Worm (Caenorhabditis elegans): ENCODE data around the gene Y41C4A.9.

The Y41C4A.9 gene

DNA sequence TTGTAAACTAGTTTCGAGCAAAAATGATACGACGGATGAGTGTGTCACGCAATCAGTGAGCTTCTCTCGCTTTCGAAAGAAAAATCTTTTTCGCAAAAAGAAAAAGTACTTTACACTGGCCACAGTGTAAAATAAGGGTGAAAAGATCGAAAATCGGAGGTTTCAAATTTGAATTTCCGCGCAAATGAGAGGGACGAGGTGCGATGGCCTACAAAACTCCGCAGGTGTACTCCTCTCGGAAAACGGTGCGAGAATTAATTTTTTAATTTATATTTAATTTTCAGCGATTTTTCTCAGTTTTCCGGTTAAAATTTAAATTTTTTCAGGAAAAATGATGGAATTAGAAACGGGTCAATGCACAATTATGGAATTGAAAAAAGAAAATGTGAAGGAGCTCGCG, 28.3 kb upstream of the Y41C4A.9 start, which contains the start of gene mrt-2 (continued):
- TF ChIP-seq nhr-90 (tag; optimal IDR thresholded peaks at IDR 0.05) (no peak), tlf-1 (GFP tag; optimal IDR thresholded peaks at IDR 0.05) (no peak), Y79H2A.3 (GFP tag; conservative IDR thresholded peaks at IDR 0.05) (no peak), ztf-6 (GFP tag; IDR thresholded peaks at IDR 0.05) (no peak), cebp-1 (GFP tag; IDR thresholded peaks at IDR 0.05) (no peak), cebp-1 (tag; optimal IDR thresholded peaks at IDR 0.05) (peak; percentile 52), dpff-1 (tag; optimal IDR thresholded peaks at IDR 0.05) (no peak), xnd-1 (tag; optimal IDR thresholded peaks at IDR 0.05) (no peak), attf-3 (GFP tag; conservative IDR thresholded peaks at IDR 0.05) (no peak), ccch-3 (GFP tag; optimal IDR thresholded peaks at IDR 0.05) (no peak), lsl-1 (GFP tag; optimal IDR thresholded peaks at IDR 0.05) (peak; percentile 12), F37B4.10 (GFP tag; IDR thresholded peaks at IDR 0.05) (no peak), lir-1 (GFP tag; conservative IDR thresholded peaks at IDR 0.05) (peak; percentile 74), attf-5 (GFP tag; optimal IDR thresholded peaks at IDR 0.05) (peak; percentile 16), attf-6 (GFP tag; IDR thresholded peaks at IDR 0.05) (no peak)

DNA sequence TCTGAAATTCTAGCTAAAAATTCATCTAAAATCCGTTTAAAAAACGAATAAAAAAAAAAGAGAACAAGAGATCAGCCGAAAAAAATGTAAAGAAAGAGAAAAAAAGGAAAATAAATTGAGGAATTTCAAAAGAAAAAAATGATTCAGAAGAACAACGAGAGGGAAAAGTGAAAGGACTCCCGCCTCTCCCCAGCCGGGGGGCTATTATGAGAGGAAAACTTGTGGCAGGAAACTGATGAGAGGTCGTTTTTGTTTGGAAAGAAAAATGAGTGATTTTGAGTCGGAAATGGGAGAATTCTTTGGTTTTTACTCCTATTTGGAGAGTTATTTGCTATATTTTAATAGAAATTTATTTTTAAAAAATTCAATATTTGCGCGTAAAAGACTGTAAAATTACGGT, 23.7 kb upstream of the Y41C4A.9 start:
- no peak for TF ChIP-seq lsl-1 (GFP tag; optimal IDR thresholded peaks at IDR 0.05)
- TF ChIP-seq snpc-1.3 (tag; optimal IDR thresholded peaks at IDR 0.05; ENCODE audit: insufficient read depth): no peak
- no peak for TF ChIP-seq athp-1 (tag; optimal IDR thresholded peaks at IDR 0.05)
- TF ChIP-seq madf-10 (tag; optimal IDR thresholded peaks at IDR 0.05): no peak
- TF ChIP-seq ztf-18 (tag; optimal IDR thresholded peaks at IDR 0.05): no peak
- no peak for TF ChIP-seq ztf-3 (GFP tag; optimal IDR thresholded peaks at IDR 0.05)
- no peak for TF ChIP-seq F52B5.7 (tag; optimal IDR thresholded peaks at IDR 0.05)
- no peak for TF ChIP-seq madf-6 (GFP tag; IDR thresholded peaks at IDR 0.05)
- TF ChIP-seq zfh-2 (GFP tag; conservative IDR thresholded peaks at IDR 0.05): no peak
- TF ChIP-seq snpc-3.4 (tag; optimal IDR thresholded peaks at IDR 0.05): no peak
- TF ChIP-seq sdz-38 (tag; optimal IDR thresholded peaks at IDR 0.05): no peak
- TF ChIP-seq nhr-179 (tag; optimal IDR thresholded peaks at IDR 0.05): no peak
- TF ChIP-seq rec-8 (tag; optimal IDR thresholded peaks at IDR 0.05): no peak
- no peak for TF ChIP-seq tlf-1 (GFP tag; optimal IDR thresholded peaks at IDR 0.05)
- no peak for TF ChIP-seq Y53G8AR.9 (GFP tag; conservative IDR thresholded peaks at IDR 0.05)
- no peak for TF ChIP-seq ceh-79 (tag; optimal IDR thresholded peaks at IDR 0.05)
- no peak for TF ChIP-seq nhr-80 (tag; optimal IDR thresholded peaks at IDR 0.05)
- no peak for TF ChIP-seq F57A8.1 (GFP tag; optimal IDR thresholded peaks at IDR 0.05)

DNA sequence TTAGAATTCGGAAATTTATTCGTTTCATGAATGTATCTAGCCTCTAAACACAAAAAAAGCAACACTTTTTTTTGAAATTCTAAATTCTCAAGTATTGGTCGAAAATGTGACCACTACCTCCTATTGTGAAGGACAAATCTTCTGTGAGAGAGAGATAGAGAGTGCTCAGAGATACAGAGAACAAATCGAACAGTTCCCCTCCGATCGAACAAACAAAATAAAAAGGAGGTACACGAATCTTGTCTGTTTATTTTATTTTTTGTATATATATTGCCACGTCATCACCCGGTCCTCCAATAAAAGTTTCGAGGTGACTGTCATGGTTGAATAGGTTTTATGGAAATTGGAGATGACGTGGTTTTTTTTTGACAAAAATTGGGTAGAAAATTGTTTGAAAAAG, 22.4 kb upstream of the Y41C4A.9 start:
- TF ChIP-seq efl-1 (GFP tag; optimal IDR thresholded peaks at IDR 0.05) (no peak), snpc-1.1 (tag; optimal IDR thresholded peaks at IDR 0.05; ENCODE audit: insufficient read depth) (no peak)

DNA sequence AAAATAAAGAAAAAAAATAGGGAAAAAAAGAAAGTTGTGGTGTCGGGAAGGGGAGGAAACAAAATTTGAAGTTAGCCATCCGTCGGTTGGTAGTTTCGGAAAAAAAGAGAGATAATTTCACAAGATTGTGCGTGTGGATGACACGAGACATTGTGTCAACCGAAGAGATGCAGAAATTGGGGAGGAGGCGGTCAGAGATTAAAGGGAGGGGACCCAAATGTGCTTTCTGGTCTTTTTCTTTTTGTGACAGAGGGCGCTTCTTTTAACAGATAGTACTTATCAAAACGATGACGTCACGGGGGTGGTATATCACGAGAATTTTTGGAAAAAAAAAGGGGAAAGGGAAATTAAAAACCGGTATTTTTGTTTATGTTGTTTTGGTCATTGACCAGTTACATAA, 20.0 kb upstream of the Y41C4A.9 start:
- no peak for TF ChIP-seq F39B2.1 (GFP tag; IDR thresholded peaks at IDR 0.05)
- TF ChIP-seq ceh-27 (GFP tag; optimal IDR thresholded peaks at IDR 0.05): no peak
- 0 out of 2 replicates have a peak, but pooled peaks have one; percentile 22 for TF ChIP-seq C06A6.2 (GFP tag; conservative IDR thresholded peaks at IDR 0.05)
- TF ChIP-seq hmg-1.2 (GFP tag; IDR thresholded peaks at IDR 0.05): peak; percentile 42; the same call in 1 of the 2 replicates
- TF ChIP-seq K12H6.12 (tag; optimal IDR thresholded peaks at IDR 0.05): peak; percentile 45
- no peak for TF ChIP-seq snpc-1.3 (tag; optimal IDR thresholded peaks at IDR 0.05; ENCODE audit: insufficient read depth)
- TF ChIP-seq atf-7 (tag; optimal IDR thresholded peaks at IDR 0.05): peak; percentile 32
- peak; percentile 61 for TF ChIP-seq lin-40 (tag; optimal IDR thresholded peaks at IDR 0.05)
- peak; percentile 63; the same call in 1 of the 2 replicates for TF ChIP-seq lin-26 (GFP tag; IDR thresholded peaks at IDR 0.05)
- TF ChIP-seq F57A8.1 (GFP tag; optimal IDR thresholded peaks at IDR 0.05): no peak
- peak in 1 of 3 experiments; percentile 53 for TF ChIP-seq lin-35 (GFP tag; optimal IDR thresholded peaks at IDR 0.05)
- TF ChIP-seq somi-1 (GFP tag; optimal IDR thresholded peaks at IDR 0.05): peak; percentile 80
- TF ChIP-seq snpc-4 (GFP tag; optimal IDR thresholded peaks at IDR 0.05): no peak
- TF ChIP-seq snpc-4 (tag; optimal IDR thresholded peaks at IDR 0.05): peak in 1 of 4 experiments; percentile 0
- no peak for TF ChIP-seq mel-28 (tag; optimal IDR thresholded peaks at IDR 0.05; ENCODE audit: borderline replicate concordance)

Measured in whole organism, young adult.